Fruit fly (Drosophila melanogaster) whole organism, embryonic: Measurements from ENCODE around the gene ash1.

Source experiments
- C15 ChIP-seq: fragments of 200-800 bp; sonication (Bioruptor generic); IDR thresholded peaks from 3 replicates; pipeline ENCODE4 v1.3.6; 2022; ENCODE audit warnings: missing biosample characterization, missing genetic modification characterization
- CG10321 ChIP-seq: fragments of 200-800 bp; sonication (Bioruptor generic); IDR thresholded peaks from 2 replicates; pipeline ENCODE4 v1.3.6; 2022; ENCODE audit warnings: missing biosample characterization, missing genetic modification characterization
- CG10979 ChIP-seq: fragments of 200-800 bp; sonication (Bioruptor generic); optimal IDR thresholded peaks from 2 replicates; lab custom pipeline; 2018; ENCODE audit warnings: missing biosample characterization, mild to moderate bottlenecking, missing genetic modification characterization, moderate library complexity
- CG14710 ChIP-seq: fragments of 200-800 bp; sonication (Bioruptor generic); optimal IDR thresholded peaks from 3 replicates; lab custom pipeline; 2019; ENCODE audit warnings: missing biosample characterization, mild to moderate bottlenecking, missing genetic modification characterization, moderate library complexity
- CG17829 ChIP-seq: fragments of 200-800 bp; optimal IDR thresholded peaks from 2 replicates; lab custom pipeline; 2019; ENCODE audit warnings: missing biosample characterization, mild to moderate bottlenecking, missing genetic modification characterization, moderate library complexity
- CG1792 ChIP-seq: fragments of 200-800 bp; sonication (Bioruptor generic); optimal IDR thresholded peaks from 2 replicates; lab custom pipeline; 2016; ENCODE audit warnings: missing biosample characterization, missing genetic modification characterization
- CG30020 ChIP-seq: fragments of 200-800 bp; optimal IDR thresholded peaks from 2 replicates; lab custom pipeline; 2019; ENCODE audit warnings: missing biosample characterization, mild to moderate bottlenecking, missing genetic modification characterization, moderate library complexity
- CG31224 ChIP-seq: fragments of 200-800 bp; sonication (Bioruptor generic); IDR thresholded peaks from 2 replicates; pipeline ENCODE4 v1.3.6; 2022; ENCODE audit warnings: missing biosample characterization, missing genetic modification characterization
- CG34224 ChIP-seq: fragments of 200-800 bp; sonication (Bioruptor generic); IDR thresholded peaks from 3 replicates; pipeline ENCODE4 v1.3.6; 2022; ENCODE audit warnings: missing biosample characterization, missing genetic modification characterization; ENCODE audit not compliant: partially characterized antibody
- CG4360 ChIP-seq: fragments of 200-800 bp; sonication (Bioruptor generic); IDR thresholded peaks from 2 replicates; pipeline ENCODE4 v1.3.6; 2022; ENCODE audit warnings: missing biosample characterization, missing genetic modification characterization
- CG4820 ChIP-seq: fragments of 200-800 bp; sonication (Bioruptor generic); optimal IDR thresholded peaks from 3 replicates; lab custom pipeline; 2016; ENCODE audit warnings: missing biosample characterization, missing genetic modification characterization
- CG5953 ChIP-seq: fragments of 200-800 bp; sonication (Bioruptor generic); IDR thresholded peaks from 2 replicates; pipeline ENCODE4 v1.3.6; 2022; ENCODE audit warnings: missing biosample characterization, missing genetic modification characterization
- CG7372 ChIP-seq: fragments of 200-800 bp; sonication (Bioruptor generic); IDR thresholded peaks from 2 replicates; pipeline ENCODE4 v1.3.6; 2022; ENCODE audit warnings: missing biosample characterization, missing genetic modification characterization
- CG7839 ChIP-seq: fragments of 200-800 bp; sonication (Bioruptor generic); optimal IDR thresholded peaks from 3 replicates; lab custom pipeline; 2018; ENCODE audit warnings: missing biosample characterization, mild to moderate bottlenecking, missing genetic modification characterization, moderate library complexity
- CG7928 ChIP-seq: fragments of 200-800 bp; sonication (Bioruptor generic); optimal IDR thresholded peaks from 2 replicates; lab custom pipeline; 2017; ENCODE audit warnings: missing biosample characterization, mild to moderate bottlenecking, missing genetic modification characterization
- CG7987 ChIP-seq: fragments of 200-800 bp; sonication (Bioruptor generic); optimal IDR thresholded peaks from 2 replicates; lab custom pipeline; 2018; ENCODE audit warnings: missing biosample characterization, mild to moderate bottlenecking, missing genetic modification characterization, moderate library complexity
- CG8089 ChIP-seq: fragments of 200-800 bp; sonication (Bioruptor generic); optimal IDR thresholded peaks from 3 replicates; lab custom pipeline; 2016; ENCODE audit warnings: missing biosample characterization, missing genetic modification characterization
- D ChIP-seq, 2 experiments: fragments of 200-800 bp in 1 of 2; fragments of >200 bp in 1 of 2; sonication (Bioruptor generic) in 1 of 2; optimal IDR thresholded peaks; 2 replicates in 1 of 2; 3 replicates in 1 of 2; lab custom pipeline; 2017; ENCODE audit warnings: mild to moderate bottlenecking in 1 of 2, missing biosample characterization in 1 of 2, missing genetic modification characterization in 1 of 2, missing genetic modification reagents in 1 of 2
- D19B ChIP-seq: fragments of 200-800 bp; sonication (Bioruptor generic); optimal IDR thresholded peaks from 2 replicates; lab custom pipeline; 2017; ENCODE audit warnings: missing biosample characterization, mild to moderate bottlenecking, missing genetic modification characterization
- Dip3 ChIP-seq: fragments of 200-800 bp; sonication (Bioruptor generic); optimal IDR thresholded peaks from 3 replicates; lab custom pipeline; 2016; ENCODE audit warnings: missing biosample characterization, missing genetic modification characterization
- Doc3 ChIP-seq: fragments of 200-800 bp; sonication (Bioruptor generic); IDR thresholded peaks from 3 replicates; pipeline ENCODE4 v1.3.6; 2022; ENCODE audit warnings: missing biosample characterization, missing genetic modification characterization; ENCODE audit not compliant: partially characterized antibody
- Ets65A ChIP-seq: fragments of 200-800 bp; sonication (Bioruptor generic); peaks from one replicate; lab custom pipeline; 2016; ENCODE audit warnings: missing biosample characterization, missing genetic modification characterization
- GATAe ChIP-seq: fragments of 200-800 bp; sonication (Bioruptor generic); conservative IDR thresholded peaks from 2 replicates; pipeline ENCODE4 v1.3.6; 2022; ENCODE audit warnings: missing biosample characterization, missing genetic modification characterization
- Gsc ChIP-seq: fragments of 200-800 bp; sonication (Bioruptor generic); IDR thresholded peaks from 2 replicates; pipeline ENCODE4 v1.3.6; 2022; ENCODE audit warnings: missing biosample characterization, missing genetic modification characterization
- HLHmδ ChIP-seq: fragments of 200-800 bp; sonication (Bioruptor generic); optimal IDR thresholded peaks from 2 replicates; lab custom pipeline; 2018; ENCODE audit warnings: missing biosample characterization, mild to moderate bottlenecking, missing genetic modification characterization, moderate library complexity
- Hr39 ChIP-seq: fragments of >200 bp; optimal IDR thresholded peaks from 2 replicates; lab custom pipeline; 2017
- NFAT ChIP-seq: fragments of 200-800 bp; sonication (Bioruptor generic); IDR thresholded peaks from 2 replicates; pipeline ENCODE4 v1.3.6; 2022; ENCODE audit warnings: missing biosample characterization, missing genetic modification characterization
- Pdp1 ChIP-seq, 2 experiments: fragments of 200-800 bp; sonication (Bioruptor generic); optimal IDR thresholded peaks; 3 replicates each; lab custom pipeline; 2016; ENCODE audit warnings: missing biosample characterization in 2 of 2, missing genetic modification characterization in 2 of 2, mild to moderate bottlenecking in 1 of 2, moderate library complexity in 1 of 2
- Rx ChIP-seq: fragments of 200-800 bp; sonication (Bioruptor generic); IDR thresholded peaks from 2 replicates; pipeline ENCODE4 v1.3.6; 2022; ENCODE audit warnings: missing biosample characterization, missing genetic modification characterization
- Usf ChIP-seq: fragments of 200-800 bp; sonication (Bioruptor generic); optimal IDR thresholded peaks from 2 replicates; lab custom pipeline; 2017; ENCODE audit warnings: missing genotype, missing biosample characterization, missing genetic modification characterization
- ara ChIP-seq: fragments of 200-800 bp; sonication (Bioruptor generic); IDR thresholded peaks from 2 replicates; pipeline ENCODE4 v1.3.6; 2022; ENCODE audit warnings: missing biosample characterization, missing genetic modification characterization
- ash1 ChIP-seq: fragments of 200-800 bp; sonication (Bioruptor generic); optimal IDR thresholded peaks from 2 replicates; lab custom pipeline; 2018; ENCODE audit warnings: missing biosample characterization, mild to moderate bottlenecking, missing genetic modification characterization
- bbx ChIP-seq: fragments of 200-800 bp; sonication (Bioruptor generic); IDR thresholded peaks from 2 replicates; pipeline ENCODE4 v1.3.6; 2022; ENCODE audit warnings: missing biosample characterization, missing genetic modification characterization; ENCODE audit not compliant: partially characterized antibody
- bcd ChIP-seq: fragments of 200-800 bp; sonication (Bioruptor generic); optimal IDR thresholded peaks from 2 replicates; lab custom pipeline; 2017; ENCODE audit warnings: missing biosample characterization, mild to moderate bottlenecking, missing genetic modification characterization
- bowl ChIP-seq: fragments of 200-800 bp; sonication (Bioruptor generic); IDR thresholded peaks from 2 replicates; pipeline ENCODE4 v1.3.6; 2022; ENCODE audit warnings: missing biosample characterization, missing genetic modification characterization
- br ChIP-seq: fragments of >200 bp; optimal IDR thresholded peaks from 2 replicates; lab custom pipeline; 2017
- crc ChIP-seq: fragments of 200-800 bp; sonication (Bioruptor generic); optimal IDR thresholded peaks from 2 replicates; lab custom pipeline; 2016; ENCODE audit warnings: missing biosample characterization, missing genetic modification characterization
- dan ChIP-seq: fragments of 200-800 bp; sonication (Bioruptor generic); IDR thresholded peaks from 2 replicates; pipeline ENCODE4 v1.3.6; 2022; ENCODE audit warnings: missing biosample characterization, missing genetic modification characterization
- en ChIP-seq: fragments of 200-800 bp; sonication (Bioruptor generic); optimal IDR thresholded peaks from 2 replicates; lab custom pipeline; 2016; ENCODE audit warnings: missing biosample characterization, missing genetic modification characterization
- ftz-f1 ChIP-seq: fragments of 200-800 bp; sonication (Bioruptor generic); optimal IDR thresholded peaks from 2 replicates; lab custom pipeline; 2016; ENCODE audit warnings: missing biosample characterization, missing genetic modification characterization
- grau ChIP-seq: fragments of 200-800 bp; optimal IDR thresholded peaks from 3 replicates; lab custom pipeline; 2019; ENCODE audit warnings: missing biosample characterization, mild to moderate bottlenecking, missing genetic modification characterization, moderate library complexity
- gro ChIP-seq: fragments of 200-800 bp; sonication (Bioruptor generic); optimal IDR thresholded peaks from 2 replicates; lab custom pipeline; 2016; ENCODE audit warnings: missing biosample characterization, missing genetic modification characterization
- gsb ChIP-seq: fragments of 200-800 bp; sonication (Bioruptor generic); IDR thresholded peaks from 2 replicates; pipeline ENCODE4 v1.3.6; 2022; ENCODE audit warnings: missing biosample characterization, missing genetic modification characterization
- h ChIP-seq: fragments of >200 bp; optimal IDR thresholded peaks from 2 replicates; lab custom pipeline; 2017
- her ChIP-seq: fragments of 200-800 bp; sonication (Bioruptor generic); optimal IDR thresholded peaks from 2 replicates; lab custom pipeline; 2016; ENCODE audit warnings: missing biosample characterization, missing genetic modification characterization
- inv ChIP-seq: fragments of 200-800 bp; sonication (Bioruptor generic); IDR thresholded peaks from 2 replicates; pipeline ENCODE4 v1.3.6; 2022; ENCODE audit warnings: missing biosample characterization, missing genetic modification characterization; ENCODE audit not compliant: partially characterized antibody
- lbe ChIP-seq: fragments of 200-800 bp; sonication (Bioruptor generic); optimal IDR thresholded peaks from 2 replicates; lab custom pipeline; 2016; ENCODE audit warnings: missing biosample characterization, mild to moderate bottlenecking, missing genetic modification characterization
- lmd ChIP-seq: fragments of 200-800 bp; sonication (Bioruptor generic); IDR thresholded peaks from 2 replicates; pipeline ENCODE4 v1.3.6; 2022; ENCODE audit warnings: missing biosample characterization, missing genetic modification characterization
- otp ChIP-seq: fragments of 200-800 bp; sonication (Bioruptor generic); IDR thresholded peaks from 3 replicates; pipeline ENCODE4, ENCODE4 v1.3.6; 2022; ENCODE audit warnings: missing biosample characterization, missing genetic modification characterization
- pros ChIP-seq: fragments of 200-800 bp; sonication (Bioruptor generic); optimal IDR thresholded peaks from 3 replicates; lab custom pipeline; 2019; ENCODE audit warnings: missing biosample characterization, mild to moderate bottlenecking, missing genetic modification characterization, moderate library complexity
- schlank ChIP-seq: fragments of 200-800 bp; sonication (Bioruptor generic); optimal IDR thresholded peaks from 2 replicates; lab custom pipeline; 2018; ENCODE audit warnings: missing biosample characterization, mild to moderate bottlenecking, missing genetic modification characterization
- sima ChIP-seq: fragments of 200-800 bp; sonication (Bioruptor generic); optimal IDR thresholded peaks from 2 replicates; lab custom pipeline; 2016; ENCODE audit warnings: missing biosample characterization, missing genetic modification characterization

Gene ash1

DNA sequence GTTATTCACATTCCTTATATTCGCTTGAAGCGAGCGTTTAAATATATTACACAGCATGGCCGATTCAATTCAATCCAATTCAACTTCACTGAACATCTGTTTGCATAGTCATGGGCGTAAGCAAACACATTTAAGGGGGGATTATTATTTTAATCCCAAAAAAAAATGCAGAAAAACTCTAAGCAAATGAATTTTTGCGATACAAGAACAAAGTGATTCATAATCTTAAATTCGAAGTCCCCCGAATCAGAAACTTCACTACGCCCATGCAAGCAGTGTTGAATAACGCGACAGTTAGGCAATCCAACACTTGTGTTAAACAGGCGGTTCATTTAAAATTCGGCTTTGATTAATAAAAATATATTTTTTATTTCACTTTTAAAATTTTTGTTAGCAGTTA, 8.1 kb downstream of the ash1 start, which contains the start of gene CG14100 (continued):
- peak; percentile 100 for TF ChIP-seq GATAe
- TF ChIP-seq Hr39 (lab: Kevin White, UChicago), result no peak
- peak; percentile 100 for TF ChIP-seq en
- peak; percentile 49; the same call in 1 of the 3 replicates for TF ChIP-seq CG34224 (GFP tag; lab: Robert Waterston, UW)
- peak; percentile 98 for TF ChIP-seq ftz-f1 (GFP tag; lab: Kevin White, UChicago)
- peak; percentile 98 for TF ChIP-seq pros (GFP tag; lab: Kevin White, UChicago)
- TF ChIP-seq Rx (GFP tag; lab: Robert Waterston, UW), result peak; percentile 100
- peak; percentile 100 for TF ChIP-seq sima (GFP tag; lab: Kevin White, UChicago)
- peak; percentile 94 for TF ChIP-seq CG30020 (tag; lab: Kevin White, UChicago)
- TF ChIP-seq crc (GFP tag; lab: Kevin White, UChicago), result peak; percentile 100
- peak; percentile 100 for TF ChIP-seq CG4820
- peak; percentile 99 for TF ChIP-seq lbe (GFP tag; lab: Kevin White, UChicago)
- TF ChIP-seq CG5953 (GFP tag; lab: Robert Waterston, UW), result peak; percentile 100
- no peak for TF ChIP-seq bbx (GFP tag; lab: Robert Waterston, UW)
- no peak for TF ChIP-seq D (optimal IDR thresholded peaks at IDR 0.05; lab: Kevin White, UChicago)
- peak; percentile 100 for TF ChIP-seq D (GFP tag; optimal IDR thresholded peaks at IDR 0.05; lab: Kevin White, UChicago)
- TF ChIP-seq otp (GFP tag; lab: Robert Waterston, UW), result peak; percentile 100
- peak; percentile 100 for TF ChIP-seq NFAT (GFP tag; lab: Robert Waterston, UW)
- TF ChIP-seq ara (GFP tag; lab: Robert Waterston, UW), result peak; percentile 100
- peak; percentile 100 for TF ChIP-seq grau (tag; lab: Kevin White, UChicago)
- peak; percentile 96 for TF ChIP-seq CG7928
- TF ChIP-seq inv, result peak; percentile 39; the same call in 1 of the 2 replicates
- peak; percentile 100 for TF ChIP-seq schlank
- TF ChIP-seq CG14710 (tag; lab: Kevin White, UChicago), result peak; percentile 99
- peak; percentile 100 for TF ChIP-seq lmd (GFP tag; lab: Robert Waterston, UW)
- TF ChIP-seq CG10321, result peak; percentile 94
- TF ChIP-seq CG7839 (tag; lab: Kevin White, UChicago), result peak; percentile 100
- TF ChIP-seq dan (GFP tag; lab: Robert Waterston, UW), result peak; percentile 100
- peak; percentile 100 for TF ChIP-seq CG1792 (GFP tag; lab: Kevin White, UChicago)
- peak; percentile 100 for TF ChIP-seq bowl (GFP tag; lab: Robert Waterston, UW)
- peak; percentile 100 for TF ChIP-seq Pdp1 (GFP tag; optimal IDR thresholded peaks at IDR 0.05; lab: Kevin White, UChicago)
- peak; percentile 100 for TF ChIP-seq CG10979
- TF ChIP-seq D19B (GFP tag; lab: Kevin White, UChicago), result peak; percentile 99
- peak; percentile 100 for TF ChIP-seq ash1 (GFP tag; lab: Kevin White, UChicago)
- TF ChIP-seq Ets65A, result peak; percentile 100
- no peak for TF ChIP-seq h (lab: Kevin White, UChicago)
- peak; percentile 100 for TF ChIP-seq Dip3
- TF ChIP-seq gsb (GFP tag; lab: Robert Waterston, UW), result peak; percentile 100
- peak; percentile 99 for TF ChIP-seq her (GFP tag; lab: Kevin White, UChicago)
- peak; percentile 100 for TF ChIP-seq CG8089 (GFP tag; lab: Kevin White, UChicago)
- TF ChIP-seq C15 (GFP tag; lab: Robert Waterston, UW), result peak; percentile 100
- peak; percentile 100 for TF ChIP-seq Gsc (GFP tag; lab: Robert Waterston, UW)
- peak; percentile 100 for TF ChIP-seq gro (GFP tag; lab: Kevin White, UChicago)
- TF ChIP-seq CG7987, result peak; percentile 100
- peak; percentile 100 for TF ChIP-seq CG17829 (tag; lab: Kevin White, UChicago)
- peak; percentile 100 for TF ChIP-seq CG7372 (GFP tag; lab: Robert Waterston, UW)
- TF ChIP-seq HLHmδ (GFP tag; lab: Kevin White, UChicago), result peak; percentile 52
- peak; percentile 100 for TF ChIP-seq Usf (GFP tag; lab: Kevin White, UChicago)
- TF ChIP-seq br (lab: Kevin White, UChicago), result no peak
- no peak; the same call in 2 of the 3 replicates for TF ChIP-seq Doc3
- TF ChIP-seq CG31224, result peak; percentile 100
- TF ChIP-seq bcd (GFP tag; lab: Kevin White, UChicago), result peak; percentile 100
- peak; percentile 98 for TF ChIP-seq CG4360 (GFP tag; lab: Robert Waterston, UW)
